Fruit fly (Drosophila melanogaster) S2 (cell line): ENCODE measurements around the gene CG12017.

ENCODE experiments used
- CG8478 ChIP-seq: fragments of >200 bp; optimal IDR thresholded peaks from 2 replicates; lab custom pipeline; 2018
- CTCF ChIP-seq, 2 experiments: fragments of >200 bp; optimal IDR thresholded peaks; 2 replicates each; lab custom pipeline; 2018

DNA sequence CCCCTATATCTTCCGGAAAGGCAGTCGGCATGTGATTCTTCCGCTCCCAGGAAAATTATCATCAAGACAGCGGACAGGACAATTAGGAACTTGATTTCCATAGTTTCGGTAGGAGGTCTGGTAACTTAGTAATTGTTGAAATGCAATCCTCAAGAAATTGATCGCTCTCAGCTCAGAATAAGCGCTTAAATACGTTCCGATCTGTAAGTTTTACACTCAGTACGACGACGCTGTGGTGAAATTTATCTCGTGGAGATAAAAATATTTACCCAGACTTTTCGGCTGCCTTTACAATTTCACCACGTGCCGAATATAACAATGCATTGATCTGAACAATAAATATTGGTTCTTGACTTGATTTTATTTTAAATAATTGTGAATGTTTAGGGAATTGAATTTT lies 55.6 kb downstream of the CG12017 start, which contains the start of gene Drsl1:
- TF ChIP-seq CG8478 (lab: Kevin White, UChicago) (no peak), CTCF (optimal IDR thresholded peaks at IDR 0.05; lab: Kevin White, UChicago) (no peak)
